Fruit fly (Drosophila melanogaster) whole organism, embryonic: ENCODE data around the gene SecS.

ENCODE experiments used
- Asciz ChIP-seq: fragments of 200-800 bp; sonication (Bioruptor generic); optimal IDR thresholded peaks from 2 replicates; lab custom pipeline; 2017; ENCODE audit warnings: missing biosample characterization, mild to moderate bottlenecking, missing genetic modification characterization, missing genetic modification reagents
- Bdp1 ChIP-seq: fragments of 200-800 bp; sonication (Bioruptor generic); optimal IDR thresholded peaks from 3 replicates; lab custom pipeline; 2016; ENCODE audit warnings: missing biosample characterization, missing genetic modification characterization
- Bteb2 ChIP-seq: fragments of 200-800 bp; sonication (Bioruptor generic); optimal IDR thresholded peaks from 2 replicates; lab custom pipeline; 2016; ENCODE audit warnings: missing biosample characterization, missing genetic modification characterization
- CG10654 ChIP-seq: fragments of 200-800 bp; sonication (Bioruptor generic); optimal IDR thresholded peaks from 2 replicates; lab custom pipeline; 2016; ENCODE audit warnings: missing biosample characterization, missing genetic modification characterization
- CG10979 ChIP-seq: fragments of 200-800 bp; sonication (Bioruptor generic); optimal IDR thresholded peaks from 2 replicates; lab custom pipeline; 2018; ENCODE audit warnings: missing biosample characterization, mild to moderate bottlenecking, missing genetic modification characterization, moderate library complexity
- CG14014 ChIP-seq: fragments of 200-800 bp; sonication (Bioruptor generic); IDR thresholded peaks from 2 replicates; pipeline ENCODE4 v1.3.6; 2022; ENCODE audit warnings: missing biosample characterization, missing genetic modification characterization
- CG15269 ChIP-seq: fragments of 200-800 bp; sonication (Bioruptor generic); optimal IDR thresholded peaks from 2 replicates; lab custom pipeline; 2018; ENCODE audit warnings: missing biosample characterization, mild to moderate bottlenecking, missing genetic modification characterization, moderate library complexity
- CG17359 ChIP-seq: fragments of 200-800 bp; sonication (Bioruptor generic); optimal IDR thresholded peaks from 3 replicates; lab custom pipeline; 2018; ENCODE audit warnings: missing biosample characterization, mild to moderate bottlenecking, missing genetic modification characterization, moderate library complexity
- CG17612 ChIP-seq: fragments of 200-800 bp; sonication (Bioruptor generic); IDR thresholded peaks from 2 replicates; pipeline ENCODE4 v1.3.6; 2022; ENCODE audit warnings: missing biosample characterization, missing genetic modification characterization
- CG18262 ChIP-seq: fragments of 200-800 bp; optimal IDR thresholded peaks from 3 replicates; lab custom pipeline; 2019; ENCODE audit warnings: missing biosample characterization, mild to moderate bottlenecking, missing genetic modification characterization, moderate library complexity
- CG2678 ChIP-seq: fragments of 200-800 bp; sonication (Bioruptor generic); optimal IDR thresholded peaks from 3 replicates; lab custom pipeline; 2019; ENCODE audit warnings: missing biosample characterization, mild to moderate bottlenecking, missing genetic modification characterization, moderate library complexity
- CG4328 ChIP-seq: fragments of 200-800 bp; sonication (Bioruptor generic); optimal IDR thresholded peaks from 3 replicates; lab custom pipeline; 2017; ENCODE audit warnings: missing biosample characterization, missing genetic modification reagents, missing genetic modification characterization
- CG43689 ChIP-seq: fragments of 200-800 bp; sonication (Bioruptor generic); IDR thresholded peaks from 2 replicates; pipeline ENCODE4 v1.3.6; 2022; ENCODE audit warnings: missing biosample characterization, missing genetic modification characterization
- CG4404 ChIP-seq: fragments of 200-800 bp; sonication (Bioruptor generic); IDR thresholded peaks from 2 replicates; pipeline ENCODE4 v1.3.6; 2022; ENCODE audit warnings: missing biosample characterization, missing genetic modification characterization
- CG4707 ChIP-seq: fragments of 200-800 bp; sonication (Bioruptor generic); optimal IDR thresholded peaks from 2 replicates; lab custom pipeline; 2018; ENCODE audit warnings: missing biosample characterization, mild to moderate bottlenecking, missing genetic modification characterization, moderate library complexity
- CG6813 ChIP-seq: fragments of 200-800 bp; sonication (Bioruptor generic); optimal IDR thresholded peaks from 2 replicates; lab custom pipeline; 2017; ENCODE audit warnings: missing biosample characterization, missing genetic modification characterization, mild to moderate bottlenecking, moderate library complexity, missing genetic modification reagents
- CG6854 ChIP-seq: fragments of 200-800 bp; sonication (Bioruptor generic); optimal IDR thresholded peaks from 3 replicates; lab custom pipeline; 2017; ENCODE audit warnings: missing biosample characterization, mild to moderate bottlenecking, missing genetic modification characterization
- CG9437 ChIP-seq: fragments of 200-800 bp; sonication (Bioruptor generic); optimal IDR thresholded peaks from 2 replicates; lab custom pipeline; 2018; ENCODE audit warnings: missing biosample characterization, mild to moderate bottlenecking, missing genetic modification characterization
- CG9817 ChIP-seq: fragments of 200-800 bp; sonication (Bioruptor generic); optimal IDR thresholded peaks from 2 replicates; lab custom pipeline; 2018; ENCODE audit warnings: missing biosample characterization, mild to moderate bottlenecking, missing genetic modification characterization, moderate library complexity
- Dad ChIP-seq: fragments of 200-800 bp; sonication (Bioruptor generic); optimal IDR thresholded peaks from 3 replicates; lab custom pipeline; 2016; ENCODE audit warnings: missing biosample characterization, missing genetic modification characterization
- Dbx ChIP-seq: fragments of 200-800 bp; sonication (Bioruptor generic); IDR thresholded peaks from 3 replicates; pipeline ENCODE4 v1.3.6; 2022; ENCODE audit warnings: missing biosample characterization, missing genetic modification characterization
- Deaf1 ChIP-seq: fragments of 200-800 bp; optimal IDR thresholded peaks from 3 replicates; lab custom pipeline; 2019; ENCODE audit warnings: missing biosample characterization, mild to moderate bottlenecking, missing genetic modification characterization, moderate library complexity
- HLH3B ChIP-seq: fragments of 200-800 bp; sonication (Bioruptor generic); IDR thresholded peaks from 2 replicates; pipeline ENCODE4 v1.3.6; 2022; ENCODE audit warnings: missing biosample characterization, missing genetic modification characterization
- Hr51 ChIP-seq, 2 experiments: fragments of 200-800 bp; sonication (Bioruptor generic); optimal IDR thresholded peaks; 2 replicates in 1 of 2; 3 replicates in 1 of 2; lab custom pipeline; 2016 to 2018; ENCODE audit warnings: missing biosample characterization in 2 of 2, missing genetic modification characterization in 2 of 2, mild to moderate bottlenecking in 1 of 2, moderate library complexity in 1 of 2
- Lpt ChIP-seq: fragments of >200 bp; optimal IDR thresholded peaks from 2 replicates; lab custom pipeline; 2018; ENCODE audit warnings: missing biosample characterization, missing genetic modification characterization
- Mrtf ChIP-seq: fragments of 200-800 bp; sonication (Bioruptor generic); IDR thresholded peaks from 3 replicates; pipeline ENCODE4 v1.3.6; 2022; ENCODE audit warnings: missing biosample characterization, missing genetic modification characterization
- NfI ChIP-seq: fragments of 200-800 bp; sonication (Bioruptor generic); optimal IDR thresholded peaks from 3 replicates; lab custom pipeline; 2018; ENCODE audit warnings: missing biosample characterization, mild to moderate bottlenecking, missing genetic modification characterization, moderate library complexity
- Ptx1 ChIP-seq: fragments of 200-800 bp; sonication (Bioruptor generic); IDR thresholded peaks from 2 replicates; pipeline ENCODE4 v1.3.6; 2022; ENCODE audit warnings: missing biosample characterization, missing genetic modification characterization
- abd-A ChIP-seq: fragments of 200-800 bp; sonication (Bioruptor generic); optimal IDR thresholded peaks from 3 replicates; lab custom pipeline; 2019; ENCODE audit warnings: missing biosample characterization, mild to moderate bottlenecking, missing genetic modification characterization, moderate library complexity
- ac ChIP-seq: fragments of 200-800 bp; sonication (Bioruptor generic); optimal IDR thresholded peaks from 3 replicates; lab custom pipeline; 2017; ENCODE audit warnings: missing biosample characterization, mild to moderate bottlenecking, missing genetic modification characterization
- cad ChIP-seq: fragments of >200 bp; optimal IDR thresholded peaks from 2 replicates; lab custom pipeline; 2017; ENCODE audit warnings: missing biosample characterization, missing genetic modification characterization
- crp ChIP-seq, 2 experiments: fragments of 200-800 bp; sonication (Bioruptor generic); optimal IDR thresholded peaks; 2 replicates in 1 of 2; 3 replicates in 1 of 2; lab custom pipeline; 2017; ENCODE audit warnings: missing biosample characterization in 2 of 2, missing genetic modification characterization in 2 of 2, mild to moderate bottlenecking in 1 of 2, moderate library complexity in 1 of 2
- fru ChIP-seq: fragments of >200 bp; optimal IDR thresholded peaks from 2 replicates; lab custom pipeline; 2017
- gcm ChIP-seq: fragments of 200-800 bp; sonication (Bioruptor generic); optimal IDR thresholded peaks from 2 replicates; lab custom pipeline; 2019; ENCODE audit warnings: missing biosample characterization, mild to moderate bottlenecking, missing genetic modification characterization, moderate library complexity
- gro ChIP-seq: fragments of 200-800 bp; sonication (Bioruptor generic); optimal IDR thresholded peaks from 2 replicates; lab custom pipeline; 2016; ENCODE audit warnings: missing biosample characterization, missing genetic modification characterization
- gsb ChIP-seq: fragments of 200-800 bp; sonication (Bioruptor generic); IDR thresholded peaks from 2 replicates; pipeline ENCODE4 v1.3.6; 2022; ENCODE audit warnings: missing biosample characterization, missing genetic modification characterization
- gt ChIP-seq: fragments of 200-800 bp; sonication (Bioruptor generic); IDR thresholded peaks from 2 replicates; pipeline ENCODE4 v1.3.6; 2022; ENCODE audit warnings: missing biosample characterization, missing genetic modification characterization
- lab ChIP-seq: fragments of 200-800 bp; sonication (Bioruptor generic); optimal IDR thresholded peaks from 3 replicates; lab custom pipeline; 2017; ENCODE audit warnings: missing biosample characterization, missing genetic modification characterization, mild to moderate bottlenecking, moderate library complexity, missing genetic modification reagents
- lola ChIP-seq, 3 experiments: fragments of >200 bp in 2 of 3; fragments of 200-800 bp in 1 of 3; sonication (Bioruptor generic) in 1 of 3; optimal IDR thresholded peaks; 2 replicates each; lab custom pipeline; 2017 to 2019; ENCODE audit warnings: missing biosample characterization in 3 of 3, missing genetic modification characterization in 3 of 3, mild to moderate bottlenecking in 1 of 3, moderate library complexity in 1 of 3
- nau ChIP-seq: fragments of 200-800 bp; sonication (Bioruptor generic); optimal IDR thresholded peaks from 3 replicates; lab custom pipeline; 2017; ENCODE audit warnings: missing biosample characterization, mild to moderate bottlenecking, missing genetic modification characterization, missing genetic modification reagents
- onecut ChIP-seq: fragments of 200-800 bp; sonication (Bioruptor generic); IDR thresholded peaks from 2 replicates; pipeline ENCODE4 v1.3.6; 2022; ENCODE audit warnings: missing biosample characterization, missing genetic modification characterization
- pita ChIP-seq: fragments of 200-800 bp; sonication (Bioruptor generic); optimal IDR thresholded peaks from 2 replicates; lab custom pipeline; 2017; ENCODE audit warnings: missing biosample characterization, mild to moderate bottlenecking, missing genetic modification characterization
- pum ChIP-seq: fragments of 200-800 bp; sonication (Bioruptor generic); optimal IDR thresholded peaks from 2 replicates; lab custom pipeline; 2016; ENCODE audit warnings: missing biosample characterization, missing genetic modification characterization
- ro ChIP-seq: fragments of 200-800 bp; sonication (Bioruptor generic); IDR thresholded peaks from 2 replicates; pipeline ENCODE4 v1.3.6; 2022; ENCODE audit warnings: missing biosample characterization, missing genetic modification characterization
- ssp ChIP-seq: fragments of 200-800 bp; sonication (Bioruptor generic); IDR thresholded peaks from 2 replicates; pipeline ENCODE4 v1.3.6; 2022; ENCODE audit warnings: missing biosample characterization, missing genetic modification characterization
- sug ChIP-seq: fragments of 200-800 bp; optimal IDR thresholded peaks from 2 replicates; lab custom pipeline; 2019; ENCODE audit warnings: missing biosample characterization, mild to moderate bottlenecking, missing genetic modification characterization, moderate library complexity
- ttk ChIP-seq: fragments of 200-800 bp; sonication (Bioruptor generic); IDR thresholded peaks from 2 replicates; pipeline ENCODE4 v2.1.2; 2022; ENCODE audit warnings: missing biosample characterization, missing genetic modification characterization
- tx ChIP-seq: fragments of 200-800 bp; sonication (Bioruptor generic); optimal IDR thresholded peaks from 2 replicates; lab custom pipeline; 2016; ENCODE audit warnings: missing biosample characterization, missing genetic modification characterization
- unc-4 ChIP-seq: fragments of 200-800 bp; sonication (Bioruptor generic); IDR thresholded peaks from 2 replicates; pipeline ENCODE4 v1.3.6; 2022; ENCODE audit warnings: missing biosample characterization, missing genetic modification characterization; ENCODE audit not compliant: partially characterized antibody

Gene SecS

dm6 chr3R:5624115-5624878, 23.1 kb downstream of the SecS start, which contains the start of the genes Dph4, Spec2 and RpL13A (continued):
- TF ChIP-seq pita (GFP tag; lab: Kevin White, UChicago) (peak; percentile 87), Asciz (GFP tag; lab: Kevin White, UChicago) (peak; percentile 92), Dad (GFP tag; lab: Kevin White, UChicago) (peak; percentile 94), CG17612 (GFP tag; lab: Robert Waterston, UW) (no peak), crp (GFP tag; optimal IDR thresholded peaks at IDR 0.05; lab: Kevin White, UChicago) (peak in 1 of 2 experiments; percentile 67), lab (GFP tag; lab: Kevin White, UChicago) (peak; percentile 98), gro (GFP tag; lab: Kevin White, UChicago) (peak; percentile 91), Bdp1 (GFP tag; lab: Kevin White, UChicago) (peak; percentile 88), Lpt (no peak), CG43689 (GFP tag; lab: Robert Waterston, UW) (no peak), CG4707 (GFP tag; lab: Kevin White, UChicago) (peak; percentile 93), CG17359 (tag; lab: Kevin White, UChicago) (peak; percentile 88), cad (GFP tag; lab: Kevin White, UChicago) (no peak), Bteb2 (peak; percentile 92), Ptx1 (GFP tag; lab: Robert Waterston, UW) (no peak), Hr51 (GFP tag; optimal IDR thresholded peaks at IDR 0.05; lab: Kevin White, UChicago) (peak; percentile 81 to 86), CG6813 (GFP tag; lab: Kevin White, UChicago) (peak; percentile 95), gt (GFP tag; lab: Robert Waterston, UW) (no peak), gcm (GFP tag; lab: Kevin White, UChicago) (peak; percentile 90), tx (peak; percentile 52), CG10654 (GFP tag; lab: Kevin White, UChicago) (peak; percentile 86), Mrtf (GFP tag; lab: Robert Waterston, UW) (no peak), pum (peak; percentile 69), ssp (GFP tag; lab: Robert Waterston, UW) (no peak), CG9437 (peak; percentile 82), ac (GFP tag; lab: Kevin White, UChicago) (peak; percentile 90), CG6854 (GFP tag; lab: Kevin White, UChicago) (peak; percentile 95), lola (GFP tag; optimal IDR thresholded peaks at IDR 0.05; lab: Kevin White, UChicago) (peak in 1 of 3 experiments; percentile 70), ttk (GFP tag; lab: Robert Waterston, UW) (no peak), onecut (peak; percentile 93), CG2678 (tag; lab: Kevin White, UChicago) (peak; percentile 81), CG9817 (tag; lab: Kevin White, UChicago) (peak; percentile 90), fru (lab: Kevin White, UChicago) (no peak), CG14014 (GFP tag; lab: Robert Waterston, UW) (no peak), CG10979 (tag; lab: Kevin White, UChicago) (peak; percentile 79), ro (GFP tag; lab: Robert Waterston, UW) (no peak), nau (GFP tag; lab: Kevin White, UChicago) (peak; percentile 94), unc-4 (GFP tag; lab: Robert Waterston, UW) (no peak), Deaf1 (tag; lab: Kevin White, UChicago) (peak; percentile 69), sug (tag; lab: Kevin White, UChicago) (peak; percentile 91), Dbx (GFP tag; lab: Robert Waterston, UW) (no peak), HLH3B (GFP tag; lab: Robert Waterston, UW) (no peak), gsb (GFP tag; lab: Robert Waterston, UW) (no peak), NfI (GFP tag; lab: Kevin White, UChicago) (peak; percentile 97), CG15269 (tag; lab: Kevin White, UChicago) (peak; percentile 82), CG4328 (GFP tag; lab: Kevin White, UChicago) (peak; percentile 97), abd-A (tag; lab: Kevin White, UChicago) (no peak), CG18262 (tag; lab: Kevin White, UChicago) (peak; percentile 82), CG4404 (GFP tag; lab: Robert Waterston, UW) (no peak)
